Worm (Caenorhabditis elegans): ENCODE data around the gene W04G3.7.

DNA sequence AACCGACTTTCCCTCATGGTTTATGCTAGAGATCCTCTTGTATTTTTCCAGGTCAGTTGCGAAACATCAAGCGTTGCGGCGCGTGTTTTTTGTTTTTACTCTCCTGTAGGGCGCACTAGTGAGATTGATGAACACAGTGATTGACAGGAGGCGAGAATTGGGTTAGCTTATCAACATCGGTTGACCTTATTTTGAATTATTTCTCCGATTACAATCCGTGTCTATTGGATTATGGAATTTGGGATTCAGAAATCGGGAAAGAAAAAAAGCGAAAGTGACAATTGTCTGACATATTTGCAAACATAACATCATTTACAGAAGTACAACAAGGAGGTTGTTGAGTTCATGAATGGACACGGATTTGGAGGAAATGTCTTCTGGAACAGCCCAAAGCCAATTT, 24.1 kb downstream of the W04G3.7 start:
- TF ChIP-seq pha-4 (tag; optimal IDR thresholded peaks at IDR 0.05): no peak
- TF ChIP-seq hlh-30 (tag; optimal IDR thresholded peaks at IDR 0.05; ENCODE audit: insufficient read depth): no peak
- no peak for TF ChIP-seq che-1 (tag; optimal IDR thresholded peaks at IDR 0.05)
- TF ChIP-seq unc-55 (GFP tag; optimal IDR thresholded peaks at IDR 0.05): no peak
- no peak for TF ChIP-seq ceh-24 (tag; optimal IDR thresholded peaks at IDR 0.05)
- no peak for TF ChIP-seq eyg-1 (tag; optimal IDR thresholded peaks at IDR 0.05)
- TF ChIP-seq lim-6 (tag; optimal IDR thresholded peaks at IDR 0.05): no peak
- TF ChIP-seq fkh-10 (GFP tag; optimal IDR thresholded peaks at IDR 0.05): no peak
- no peak for TF ChIP-seq fkh-6 (tag; optimal IDR thresholded peaks at IDR 0.05)

Measured in whole organism, late embryonic.